Worm (Caenorhabditis elegans): ENCODE data around the gene glb-30.

The glb-30 gene

DNA sequence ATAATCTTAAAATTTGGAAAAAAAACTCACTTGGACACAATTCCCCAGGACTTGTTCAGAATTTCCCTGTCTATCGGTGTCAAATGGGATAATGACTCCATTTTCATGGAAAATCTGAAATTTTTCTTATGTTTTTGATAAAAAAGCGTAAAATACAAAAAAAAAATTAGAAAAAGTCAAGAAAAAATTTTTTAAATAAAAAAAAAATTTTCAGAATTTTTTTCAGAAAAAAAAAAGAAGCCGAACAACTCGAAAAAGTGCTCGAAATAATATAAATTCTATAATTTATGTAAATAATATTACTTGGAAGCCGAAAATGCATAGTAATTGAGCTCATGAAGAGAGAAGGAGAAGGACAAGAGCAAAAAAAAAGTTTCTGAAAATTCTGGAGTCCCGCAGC is at the start of gene glb-30:
Gene glb-30 (minus strand): TSS at position 101 of the 400 bp plus-strand sequence.
- no peak for TF ChIP-seq ama-1 (optimal IDR thresholded peaks at IDR 0.05)
- no peak for TF ChIP-seq pes-1 (GFP tag; IDR thresholded peaks at IDR 0.05)
- no peak for TF ChIP-seq tbx-37 (GFP tag; conservative IDR thresholded peaks at IDR 0.05)
- TF ChIP-seq flt-1 (GFP tag; IDR thresholded peaks at IDR 0.05): no peak
- TF ChIP-seq tbx-11 (GFP tag; IDR thresholded peaks at IDR 0.05): no peak
- no peak for TF ChIP-seq ets-7 (tag; optimal IDR thresholded peaks at IDR 0.05)
- no peak for TF ChIP-seq ceh-36 (tag; optimal IDR thresholded peaks at IDR 0.05)
- TF ChIP-seq aly-1 (tag; optimal IDR thresholded peaks at IDR 0.05): no peak
- TF ChIP-seq F13C5.2 (tag; optimal IDR thresholded peaks at IDR 0.05): no peak
- no peak for TF ChIP-seq B0310.2 (tag; optimal IDR thresholded peaks at IDR 0.05)
- no peak for TF ChIP-seq tra-4 (tag; optimal IDR thresholded peaks at IDR 0.05)
- no peak for TF ChIP-seq ceh-13 (GFP tag; optimal IDR thresholded peaks at IDR 0.05)
- no peak for TF ChIP-seq sea-1 (GFP tag; conservative IDR thresholded peaks at IDR 0.05)
- no peak for TF ChIP-seq hmbx-1 (tag; optimal IDR thresholded peaks at IDR 0.05)
- no peak for TF ChIP-seq hnd-1 (tag; optimal IDR thresholded peaks at IDR 0.05)
- TF ChIP-seq hmg-4 (GFP tag; optimal IDR thresholded peaks at IDR 0.05): no peak
- no peak for TF ChIP-seq scrt-1 (GFP tag; IDR thresholded peaks at IDR 0.05)

DNA sequence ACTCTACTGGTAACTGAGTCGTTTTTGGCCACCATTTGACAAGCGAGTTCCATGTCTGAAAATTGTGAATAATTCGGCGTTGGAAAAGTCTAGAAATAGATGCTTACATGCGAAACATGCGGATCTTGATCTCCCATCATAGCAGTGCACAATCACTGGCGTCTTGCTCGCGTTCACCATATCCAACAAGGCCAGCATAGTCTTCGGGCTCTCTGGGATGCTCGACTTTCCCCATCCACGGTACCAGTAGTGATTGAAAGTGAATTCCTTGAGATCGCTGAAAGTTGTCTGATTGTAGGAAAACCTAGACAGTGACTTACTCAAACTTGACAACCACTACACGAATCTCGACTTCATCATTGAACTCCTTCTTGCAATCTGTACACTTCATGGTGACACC is 49.4 kb upstream of the glb-30 start:
- no peak for TF ChIP-seq flt-1 (GFP tag; IDR thresholded peaks at IDR 0.05)

DNA sequence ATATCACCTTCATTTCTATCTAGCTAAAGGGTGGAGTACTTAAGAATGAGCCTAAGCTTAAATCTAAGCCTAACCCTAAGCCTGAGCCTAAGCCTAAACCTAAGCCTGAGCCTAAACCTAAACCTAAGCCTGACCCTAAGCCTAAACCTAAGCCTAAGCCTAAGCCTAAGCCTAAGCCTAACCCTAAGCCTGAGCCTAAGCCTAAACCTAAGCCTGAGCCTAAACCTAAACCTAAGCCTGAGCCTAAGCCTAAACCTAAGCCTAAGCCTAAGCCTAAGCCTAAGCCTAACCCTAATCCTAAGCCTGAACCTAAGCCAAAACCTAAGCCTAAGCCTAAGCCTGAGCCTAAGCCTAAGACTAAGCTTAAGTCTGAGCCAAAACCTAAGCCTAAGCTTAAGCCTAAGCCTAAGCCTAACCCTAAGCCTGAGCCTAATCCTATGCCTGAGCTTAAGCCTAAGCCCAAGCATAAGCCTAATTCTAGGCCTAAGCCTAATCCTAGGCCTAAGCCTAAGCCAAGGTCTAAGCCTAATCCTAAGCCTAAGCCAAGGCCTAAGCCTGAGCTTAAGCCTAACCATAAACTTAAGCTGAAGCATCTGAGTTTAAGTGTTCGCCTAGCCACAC is 45.7 kb upstream of the glb-30 start:
- TF ChIP-seq ceh-36 (tag; optimal IDR thresholded peaks at IDR 0.05) (peak; percentile 94), ama-1 (optimal IDR thresholded peaks at IDR 0.05) (no peak)

DNA sequence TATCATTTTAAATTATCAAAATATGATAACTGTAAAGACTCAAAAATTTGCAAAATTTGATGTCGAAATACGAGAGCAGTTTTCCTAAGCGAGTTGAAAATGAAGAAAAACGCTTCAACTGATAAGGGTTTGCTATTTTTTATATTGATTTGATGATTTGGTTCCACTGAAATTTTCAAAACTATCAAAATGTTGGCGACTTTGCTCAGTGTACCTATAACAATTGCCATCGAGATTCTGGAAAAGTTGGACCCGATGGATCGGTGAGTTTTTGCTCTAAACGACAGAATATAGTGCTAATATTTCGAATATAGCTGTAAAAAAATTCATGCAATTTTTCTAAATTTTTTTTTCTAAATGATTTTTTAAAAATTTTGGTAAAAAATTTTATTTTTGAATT is 37.4 kb upstream of the glb-30 start, which contains the start of the genes fbxa-13 and Y22D7AR.2:
Gene fbxa-13 (minus strand): TSS at position 101 of the 400 bp plus-strand sequence.
Gene Y22D7AR.2 (plus strand): TSS at position 148 of the 400 bp plus-strand sequence.
- TF ChIP-seq pes-1 (GFP tag; IDR thresholded peaks at IDR 0.05) (no peak), ets-7 (tag; optimal IDR thresholded peaks at IDR 0.05) (no peak), ama-1 (optimal IDR thresholded peaks at IDR 0.05) (no peak), aly-1 (tag; optimal IDR thresholded peaks at IDR 0.05) (no peak), tra-4 (tag; optimal IDR thresholded peaks at IDR 0.05) (no peak), hmg-4 (GFP tag; optimal IDR thresholded peaks at IDR 0.05) (no peak), flt-1 (GFP tag; IDR thresholded peaks at IDR 0.05) (no peak), hmbx-1 (tag; optimal IDR thresholded peaks at IDR 0.05) (no peak), B0310.2 (tag; optimal IDR thresholded peaks at IDR 0.05) (no peak), sea-1 (GFP tag; conservative IDR thresholded peaks at IDR 0.05) (no peak), tbx-11 (GFP tag; IDR thresholded peaks at IDR 0.05) (no peak)

DNA sequence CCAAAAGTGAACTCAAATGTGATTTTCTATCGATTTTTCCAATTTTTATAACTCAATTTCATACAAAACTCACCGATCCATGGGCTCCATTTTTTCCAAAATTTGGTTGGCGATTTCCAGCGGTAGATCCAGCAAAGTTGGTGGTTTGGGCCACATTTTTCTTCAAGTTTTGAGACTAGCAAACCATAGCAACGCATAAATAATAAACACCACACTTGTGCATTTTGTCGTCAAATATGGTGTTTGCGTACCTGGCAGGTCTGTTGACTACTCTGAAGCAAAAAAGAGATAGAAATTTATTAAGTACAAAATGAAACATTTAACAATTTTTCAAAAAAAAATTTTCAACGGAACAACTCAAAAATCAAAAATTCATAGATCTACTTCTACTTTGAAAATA is 36.9 kb upstream of the glb-30 start:
- TF ChIP-seq hnd-1 (tag; optimal IDR thresholded peaks at IDR 0.05) (no peak), tra-4 (tag; optimal IDR thresholded peaks at IDR 0.05) (no peak)

DNA sequence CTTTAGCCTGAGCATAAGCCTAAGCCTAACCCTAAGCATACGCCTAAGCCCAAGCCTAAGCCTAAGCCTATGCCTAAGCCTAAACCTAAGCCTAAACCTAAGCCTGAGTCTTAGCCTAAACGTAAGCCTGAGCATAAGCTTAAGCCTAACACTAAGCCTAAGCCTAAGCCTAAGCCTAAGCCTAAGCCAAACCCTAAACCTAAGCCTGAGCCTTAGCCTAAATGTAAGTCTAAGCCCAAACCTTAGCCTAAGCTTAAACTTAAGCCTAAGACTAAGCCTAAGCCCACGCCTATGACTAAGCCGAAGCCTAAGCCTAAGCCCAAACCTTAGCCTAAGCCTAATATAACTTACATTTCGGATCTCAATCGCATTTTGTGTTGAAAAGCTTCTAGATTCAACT is 35.6 kb upstream of the glb-30 start:
- no peak for TF ChIP-seq ama-1 (optimal IDR thresholded peaks at IDR 0.05)
- peak; percentile 84 for TF ChIP-seq ceh-36 (tag; optimal IDR thresholded peaks at IDR 0.05)

DNA sequence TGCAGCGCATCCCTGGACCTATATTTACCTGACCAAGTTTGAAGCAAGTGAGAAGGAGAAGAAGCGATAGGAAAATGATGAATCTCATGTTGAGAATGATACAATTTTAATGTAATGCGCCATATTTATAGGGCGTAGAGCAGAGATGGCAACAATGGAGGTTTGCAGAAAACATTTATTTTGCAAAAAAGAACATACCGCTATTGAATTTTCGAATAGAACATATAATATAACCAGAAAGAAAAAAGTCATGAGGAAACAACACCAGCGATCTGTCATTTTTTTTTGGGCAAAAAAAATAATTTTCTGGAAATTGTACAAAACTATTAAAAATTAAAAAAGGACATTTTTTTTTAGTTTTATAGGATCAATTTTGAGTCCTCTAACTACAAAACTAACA is 33.9 kb upstream of the glb-30 start, which contains the start of gene spex-3:
Gene spex-3 (minus strand): TSS at position 101 of the 400 bp plus-strand sequence.
- TF ChIP-seq flt-1 (GFP tag; IDR thresholded peaks at IDR 0.05) (no peak), F13C5.2 (tag; optimal IDR thresholded peaks at IDR 0.05) (no peak), tbx-11 (GFP tag; IDR thresholded peaks at IDR 0.05) (no peak), aly-1 (tag; optimal IDR thresholded peaks at IDR 0.05) (no peak), ama-1 (optimal IDR thresholded peaks at IDR 0.05) (no peak), tbx-37 (GFP tag; conservative IDR thresholded peaks at IDR 0.05) (no peak), ceh-13 (GFP tag; optimal IDR thresholded peaks at IDR 0.05) (no peak), pes-1 (GFP tag; IDR thresholded peaks at IDR 0.05) (no peak), hmg-4 (GFP tag; optimal IDR thresholded peaks at IDR 0.05) (no peak), scrt-1 (GFP tag; IDR thresholded peaks at IDR 0.05) (no peak), sea-1 (GFP tag; conservative IDR thresholded peaks at IDR 0.05) (no peak)

DNA sequence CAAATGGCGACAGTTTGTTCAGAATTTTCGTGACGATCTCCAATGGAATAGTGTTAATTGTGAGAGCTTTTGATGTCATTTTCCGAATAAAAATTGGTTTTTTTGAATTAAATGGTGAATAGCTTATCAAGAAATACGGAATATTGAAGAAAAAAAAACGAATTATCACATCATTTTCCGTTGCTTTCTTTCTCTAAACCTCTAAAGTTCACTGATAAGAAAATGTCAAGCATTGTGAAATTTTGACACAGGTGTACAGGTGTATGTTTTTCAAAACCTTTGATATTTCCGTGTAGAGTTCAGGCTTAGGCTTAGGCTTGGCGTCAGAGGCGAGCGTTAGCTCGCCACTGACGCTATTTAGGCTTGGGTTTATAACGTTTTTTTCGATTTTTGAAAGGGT is 30.4 kb upstream of the glb-30 start, which contains the start of gene fbxa-74:
Gene fbxa-74 (minus strand): TSS at position 145 of the 400 bp plus-strand sequence.
- TF ChIP-seq hmbx-1 (tag; optimal IDR thresholded peaks at IDR 0.05): no peak
- TF ChIP-seq flt-1 (GFP tag; IDR thresholded peaks at IDR 0.05): no peak
- TF ChIP-seq aly-1 (tag; optimal IDR thresholded peaks at IDR 0.05): no peak
- no peak for TF ChIP-seq ceh-36 (tag; optimal IDR thresholded peaks at IDR 0.05)
- no peak for TF ChIP-seq hmg-4 (GFP tag; optimal IDR thresholded peaks at IDR 0.05)
- no peak for TF ChIP-seq ets-7 (tag; optimal IDR thresholded peaks at IDR 0.05)
- TF ChIP-seq pes-1 (GFP tag; IDR thresholded peaks at IDR 0.05): no peak
- no peak for TF ChIP-seq tbx-11 (GFP tag; IDR thresholded peaks at IDR 0.05)
- no peak for TF ChIP-seq scrt-1 (GFP tag; IDR thresholded peaks at IDR 0.05)
- no peak for TF ChIP-seq sea-1 (GFP tag; conservative IDR thresholded peaks at IDR 0.05)
- no peak for TF ChIP-seq F13C5.2 (tag; optimal IDR thresholded peaks at IDR 0.05)
- no peak for TF ChIP-seq ceh-13 (GFP tag; optimal IDR thresholded peaks at IDR 0.05)
- no peak for TF ChIP-seq tbx-37 (GFP tag; conservative IDR thresholded peaks at IDR 0.05)
- TF ChIP-seq ama-1 (optimal IDR thresholded peaks at IDR 0.05): no peak
- TF ChIP-seq tra-4 (tag; optimal IDR thresholded peaks at IDR 0.05): no peak
- no peak for TF ChIP-seq hnd-1 (tag; optimal IDR thresholded peaks at IDR 0.05)
- TF ChIP-seq B0310.2 (tag; optimal IDR thresholded peaks at IDR 0.05): no peak
